Worm (Caenorhabditis elegans) whole organism, mixed stage, embryonic: ENCODE measurements around the gene nlp-56.

Experiments used
- M03D4.4 ChIP-seq: sonication (generic microtip); optimal IDR thresholded peaks from 2 replicates; lab custom pipeline; 2017; ENCODE audit warnings: mild to moderate bottlenecking, missing genetic modification characterization, missing compliant biosample characterization
- bed-3 ChIP-seq: fragments of 200-800 bp; sonication (Bioruptor generic); optimal IDR thresholded peaks from 3 replicates; lab custom pipeline; 2018; ENCODE audit warnings: mild to moderate bottlenecking, missing genetic modification characterization, moderate library complexity, missing compliant biosample characterization
- blmp-1 ChIP-seq: fragments of 150-350 bp; optimal IDR thresholded peaks from 2 replicates; lab custom pipeline; 2014; ENCODE audit warnings: missing biosample characterization, missing genetic modification characterization
- ceh-39 ChIP-seq: fragments of 150-350 bp; optimal IDR thresholded peaks from 2 replicates; lab custom pipeline; 2014; ENCODE audit warnings: missing biosample characterization, missing genetic modification characterization
- ceh-43 ChIP-seq: fragments of 200-800 bp; sonication (Bioruptor generic); optimal IDR thresholded peaks from 2 replicates; lab custom pipeline; 2018; ENCODE audit warnings: mild to moderate bottlenecking, missing genetic modification characterization, moderate library complexity, missing compliant biosample characterization
- ceh-83 ChIP-seq: fragments of 200-800 bp; sonication (Bioruptor generic); optimal IDR thresholded peaks from 2 replicates; lab custom pipeline; 2018; ENCODE audit warnings: mild to moderate bottlenecking, missing genetic modification characterization, missing compliant biosample characterization
- cnd-1 ChIP-seq: fragments of 200-800 bp; sonication (Bioruptor generic); optimal IDR thresholded peaks from 2 replicates; lab custom pipeline; 2018; ENCODE audit warnings: mild to moderate bottlenecking, missing genetic modification characterization, missing compliant biosample characterization
- drap-1 ChIP-seq: fragments of 200-800 bp; sonication (Bioruptor generic); optimal IDR thresholded peaks from 3 replicates; lab custom pipeline; 2018; ENCODE audit warnings: mild to moderate bottlenecking, missing genetic modification characterization, missing compliant biosample characterization
- elt-3 ChIP-seq: fragments of 150-350 bp; optimal IDR thresholded peaks from 2 replicates; lab custom pipeline; 2014; ENCODE audit warnings: missing biosample characterization, missing genetic modification characterization
- flh-1 ChIP-seq: fragments of 200-800 bp; sonication (Bioruptor generic); optimal IDR thresholded peaks from 2 replicates; lab custom pipeline; 2018; ENCODE audit warnings: mild to moderate bottlenecking, missing genetic modification characterization, moderate library complexity, missing compliant biosample characterization
- ham-2 ChIP-seq: fragments of 200-800 bp; sonication (Bioruptor generic); optimal IDR thresholded peaks from 2 replicates; lab custom pipeline; 2018; ENCODE audit warnings: mild to moderate bottlenecking, missing genetic modification characterization, missing compliant biosample characterization
- hlh-1 ChIP-seq: fragments of 150-350 bp; optimal IDR thresholded peaks from 2 replicates; lab custom pipeline; 2014; ENCODE audit warnings: missing biosample characterization, missing genetic modification reagents, missing genetic modification characterization
- lin-13 ChIP-seq: fragments of 150-350 bp; optimal IDR thresholded peaks from 2 replicates; lab custom pipeline; 2014; ENCODE audit warnings: missing biosample characterization, missing genetic modification characterization
- lin-32 ChIP-seq: fragments of 200-800 bp; sonication (Bioruptor generic); optimal IDR thresholded peaks from 2 replicates; lab custom pipeline; 2018; ENCODE audit warnings: mild to moderate bottlenecking, missing genetic modification characterization, missing compliant biosample characterization
- lsy-2 ChIP-seq: fragments of 150-350 bp; optimal IDR thresholded peaks from 2 replicates; lab custom pipeline; 2014; ENCODE audit warnings: missing biosample characterization, missing genetic modification characterization
- mab-5 ChIP-seq: fragments of 150-350 bp; optimal IDR thresholded peaks from 2 replicates; lab custom pipeline; 2014; ENCODE audit warnings: missing biosample characterization, missing genetic modification characterization
- mep-1 ChIP-seq: fragments of 150-350 bp; optimal IDR thresholded peaks from 2 replicates; lab custom pipeline; 2017; ENCODE audit warnings: missing biosample characterization, missing genetic modification reagents, missing genetic modification characterization, inconsistent platforms
- mls-2 ChIP-seq: sonication (generic microtip); optimal IDR thresholded peaks from 2 replicates; lab custom pipeline; 2016; ENCODE audit warnings: mild to moderate bottlenecking, missing genetic modification characterization, moderate library complexity, missing compliant biosample characterization
- nhr-12 ChIP-seq: fragments of 150-350 bp; optimal IDR thresholded peaks from 2 replicates; lab custom pipeline; 2014; ENCODE audit warnings: missing biosample characterization, missing genetic modification characterization
- nhr-2 ChIP-seq: fragments of 150-350 bp; optimal IDR thresholded peaks from 2 replicates; lab custom pipeline; 2014; ENCODE audit warnings: missing biosample characterization, missing genetic modification characterization
- nhr-237 ChIP-seq: fragments of 150-350 bp; optimal IDR thresholded peaks from 2 replicates; lab custom pipeline; 2014; ENCODE audit warnings: missing biosample characterization, missing genetic modification characterization
- nhr-28 ChIP-seq: fragments of 150-350 bp; optimal IDR thresholded peaks from 2 replicates; lab custom pipeline; 2014; ENCODE audit warnings: missing biosample characterization, missing genetic modification characterization
- nhr-76 ChIP-seq: sonication (generic microtip); optimal IDR thresholded peaks from 2 replicates; lab custom pipeline; 2017; ENCODE audit warnings: missing biosample characterization, missing genetic modification characterization
- pha-4 ChIP-seq: fragments of 150-350 bp; optimal IDR thresholded peaks from 2 replicates; lab custom pipeline; 2018; ENCODE audit warnings: missing biosample characterization, missing genetic modification reagents, missing genetic modification characterization
- sem-2 ChIP-seq: fragments of 200-800 bp; sonication (Bioruptor generic); optimal IDR thresholded peaks from 2 replicates; lab custom pipeline; 2018; ENCODE audit warnings: mild to moderate bottlenecking, missing genetic modification characterization, missing compliant biosample characterization
- snpc-4 ChIP-seq: fragments of 150-350 bp; optimal IDR thresholded peaks from 2 replicates; lab custom pipeline; 2014; ENCODE audit warnings: missing biosample characterization, missing genetic modification characterization
- sptf-1 ChIP-seq: sonication (generic microtip); optimal IDR thresholded peaks from 2 replicates; lab custom pipeline; 2017; ENCODE audit warnings: mild to moderate bottlenecking, missing genetic modification characterization, moderate library complexity, missing compliant biosample characterization
- unc-120 ChIP-seq: sonication (generic microtip); optimal IDR thresholded peaks from 2 replicates; lab custom pipeline; 2017; ENCODE audit warnings: missing genetic modification characterization, missing compliant biosample characterization; ENCODE audit not compliant: poor library complexity, severe bottlenecking
- unc-39 ChIP-seq: fragments of 150-350 bp; optimal IDR thresholded peaks from 2 replicates; lab custom pipeline; 2014; ENCODE audit warnings: missing biosample characterization, missing genetic modification characterization
- unc-62 ChIP-seq: fragments of 150-350 bp; optimal IDR thresholded peaks from 2 replicates; lab custom pipeline; 2014; ENCODE audit warnings: missing biosample characterization, missing genetic modification reagents, missing genetic modification characterization
- zip-8 ChIP-seq: fragments of 150-350 bp; optimal IDR thresholded peaks from 2 replicates; lab custom pipeline; 2014; ENCODE audit warnings: missing biosample characterization, missing genetic modification characterization

The nlp-56 gene

ce11 chrIV:14766382-14766781, 18.2 kb downstream of the nlp-56 start, which contains the start of gene vti-1:
vti-1 (minus strand) TSS chrIV:14766665.
- TF ChIP-seq lsy-2 (tag; lab: Kevin White, UChicago) (no peak), mep-1 (tag; lab: Kevin White, UChicago) (no peak), ham-2 (GFP tag; lab: Kevin White, UChicago) (no peak), sptf-1 (tag; lab: Kevin White, UChicago) (no peak), ceh-83 (GFP tag; lab: Kevin White, UChicago) (no peak), mab-5 (tag; lab: Kevin White, UChicago) (no peak), flh-1 (GFP tag; lab: Kevin White, UChicago) (no peak), nhr-12 (no peak), pha-4 (tag; lab: Kevin White, UChicago) (no peak), unc-120 (tag; lab: Kevin White, UChicago) (no peak), bed-3 (GFP tag; lab: Kevin White, UChicago) (no peak), mls-2 (tag; lab: Kevin White, UChicago) (no peak), unc-39 (tag; lab: Kevin White, UChicago) (no peak), nhr-237 (tag; lab: Kevin White, UChicago) (no peak), elt-3 (tag; lab: Kevin White, UChicago) (no peak), zip-8 (no peak), nhr-2 (tag; lab: Kevin White, UChicago) (no peak), lin-13 (no peak), ceh-43 (GFP tag; lab: Kevin White, UChicago) (no peak), blmp-1 (tag; lab: Kevin White, UChicago) (no peak)

- TF ChIP-seq mep-1 (tag; lab: Kevin White, UChicago) = no peak
- no peak for TF ChIP-seq ceh-43 (GFP tag; lab: Kevin White, UChicago)
- TF ChIP-seq unc-62 (GFP tag; lab: Kevin White, UChicago) = no peak
- no peak for TF ChIP-seq zip-8
- TF ChIP-seq unc-120 (tag; lab: Kevin White, UChicago) = no peak
- no peak for TF ChIP-seq nhr-237 (tag; lab: Kevin White, UChicago)
- TF ChIP-seq ceh-83 (GFP tag; lab: Kevin White, UChicago) = no peak
- no peak for TF ChIP-seq sem-2 (GFP tag; lab: Kevin White, UChicago)
- no peak for TF ChIP-seq snpc-4
- no peak for TF ChIP-seq sptf-1 (tag; lab: Kevin White, UChicago)
- TF ChIP-seq lin-32 (GFP tag; lab: Kevin White, UChicago) = no peak
- TF ChIP-seq pha-4 (tag; lab: Kevin White, UChicago) = no peak
These were observed 19.2 kb downstream of the nlp-56 start, which contains the start of gene Y57G11C.5 for ce11 chrIV:14765336-14765735. Y57G11C.5 (minus strand) TSS chrIV:14765436.

DNA sequence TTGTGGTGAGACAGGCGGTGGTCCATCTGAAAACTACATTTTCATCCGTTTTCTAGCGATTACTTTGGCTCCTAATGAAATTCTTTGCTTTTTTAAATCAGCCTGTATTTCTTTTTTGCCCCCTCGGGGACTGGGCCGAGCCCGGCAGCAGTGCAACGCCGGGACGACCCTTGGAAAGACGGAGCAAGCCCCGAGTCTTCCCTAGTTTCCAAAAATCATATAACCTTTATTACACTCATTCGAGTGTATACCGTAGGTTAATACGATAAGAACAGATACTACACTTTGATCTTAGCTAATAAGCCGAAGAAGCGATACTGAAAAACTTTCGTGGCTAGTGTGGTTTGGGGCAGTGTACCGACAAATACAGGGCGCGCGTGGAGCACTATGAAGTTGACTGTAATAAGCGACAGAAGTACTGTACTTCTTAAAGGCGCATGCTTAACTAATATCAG, 19.8 kb downstream of the nlp-56 start:
- TF ChIP-seq bed-3 (GFP tag; lab: Kevin White, UChicago) (no peak), mls-2 (tag; lab: Kevin White, UChicago) (no peak), sem-2 (GFP tag; lab: Kevin White, UChicago) (no peak), drap-1 (GFP tag; lab: Kevin White, UChicago) (no peak), ham-2 (GFP tag; lab: Kevin White, UChicago) (no peak), snpc-4 (no peak), lsy-2 (tag; lab: Kevin White, UChicago) (no peak), hlh-1 (tag; lab: Kevin White, UChicago) (no peak), sptf-1 (tag; lab: Kevin White, UChicago) (no peak), mab-5 (tag; lab: Kevin White, UChicago) (no peak), M03D4.4 (tag; lab: Kevin White, UChicago) (no peak), ceh-39 (tag; lab: Kevin White, UChicago) (no peak), nhr-12 (no peak), elt-3 (tag; lab: Kevin White, UChicago) (no peak), nhr-28 (tag; lab: Kevin White, UChicago) (no peak), mep-1 (tag; lab: Kevin White, UChicago) (no peak)

DNA sequence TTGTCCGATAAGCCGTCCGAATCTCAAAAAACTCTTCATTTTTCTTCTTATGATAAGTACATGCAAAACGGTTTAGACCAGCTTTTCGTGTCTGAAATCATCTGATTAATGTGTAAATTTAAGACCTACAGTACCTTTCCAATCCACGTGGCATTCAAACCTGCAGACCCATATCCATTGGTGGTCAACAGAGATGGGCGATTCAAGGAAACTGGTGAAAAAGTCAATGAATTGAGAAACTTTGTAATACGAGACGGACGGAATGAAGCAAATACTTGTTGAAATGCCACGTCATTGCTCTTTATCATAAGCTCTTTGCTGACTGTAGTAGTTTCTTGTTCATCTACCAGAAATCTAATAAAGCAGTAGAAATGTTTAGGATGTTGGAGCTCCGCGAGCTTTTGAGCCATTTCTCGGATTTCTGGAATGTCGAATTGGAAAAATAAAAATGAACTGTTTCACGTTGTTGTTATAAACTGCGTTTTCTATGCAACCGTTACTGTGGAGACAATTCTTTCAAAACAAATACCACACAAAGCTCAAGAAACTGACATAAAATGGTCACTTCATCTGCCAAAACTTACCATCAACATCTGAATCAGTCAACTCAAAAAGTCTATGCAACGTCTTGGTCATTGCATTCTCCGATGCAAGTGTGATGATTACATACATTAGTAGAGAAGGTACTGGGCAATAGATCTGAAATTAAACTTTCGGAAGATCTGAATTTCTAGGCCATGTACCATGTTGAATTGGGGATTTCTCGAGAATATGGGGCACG, 20.4 kb downstream of the nlp-56 start:
- no peak for TF ChIP-seq hlh-1 (tag; lab: Kevin White, UChicago)
- TF ChIP-seq nhr-76 = no peak
- no peak for TF ChIP-seq sptf-1 (tag; lab: Kevin White, UChicago)
- no peak for TF ChIP-seq snpc-4
- no peak for TF ChIP-seq pha-4 (tag; lab: Kevin White, UChicago)
- TF ChIP-seq cnd-1 (tag; lab: Kevin White, UChicago) = no peak
- TF ChIP-seq nhr-28 (tag; lab: Kevin White, UChicago) = no peak
- no peak for TF ChIP-seq mab-5 (tag; lab: Kevin White, UChicago)
- TF ChIP-seq nhr-237 (tag; lab: Kevin White, UChicago) = no peak
- TF ChIP-seq mep-1 (tag; lab: Kevin White, UChicago) = no peak
- TF ChIP-seq unc-120 (tag; lab: Kevin White, UChicago) = no peak
- no peak for TF ChIP-seq blmp-1 (tag; lab: Kevin White, UChicago)
- no peak for TF ChIP-seq sem-2 (GFP tag; lab: Kevin White, UChicago)
